Fruit fly (Drosophila melanogaster): Measurements from ENCODE around the gene AP-1gamma.

AP-1gamma gene

DNA sequence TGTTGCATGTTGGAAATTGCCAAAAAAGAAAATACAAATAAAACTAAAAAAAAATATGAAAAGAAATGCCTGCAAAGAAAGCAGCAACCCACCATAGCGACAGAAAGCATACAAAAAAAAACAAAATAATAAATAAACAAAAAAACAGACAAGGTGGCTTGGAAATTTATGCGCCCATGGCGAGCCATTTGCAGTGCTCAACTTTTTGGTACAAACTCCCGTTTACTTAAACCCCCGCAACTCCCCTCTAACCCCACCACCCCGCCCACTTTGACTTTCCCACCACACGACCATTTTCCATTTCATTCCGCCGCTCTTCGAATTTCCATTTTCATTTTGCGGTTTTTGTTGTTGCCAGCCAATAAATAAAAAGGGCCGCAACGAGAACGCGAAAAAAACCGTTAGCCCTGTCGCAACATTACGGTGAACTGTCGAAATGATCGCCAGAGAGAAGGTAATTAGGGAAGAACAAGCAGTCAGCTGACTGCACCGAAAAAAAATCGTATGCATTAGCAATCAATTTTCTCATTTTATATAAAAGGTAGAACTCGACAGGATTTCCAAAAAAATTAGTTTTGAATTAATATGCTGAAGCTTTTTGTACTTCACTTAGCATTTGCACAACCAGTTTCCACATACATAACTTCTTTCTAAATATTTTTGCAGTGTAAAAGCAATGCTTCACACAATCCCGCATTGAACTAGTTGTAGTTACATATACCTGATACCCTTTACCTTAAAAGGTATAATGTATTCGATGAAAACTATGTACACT is 28.5 kb downstream of the AP-1gamma start (continued):
- TF ChIP-seq shn (GFP tag; optimal IDR thresholded peaks at IDR 0.05) (peak; percentile 32), CG13287 (GFP tag; IDR thresholded peaks at IDR 0.05; ENCODE audit: partially characterized antibody) (no peak), cwo (GFP tag; optimal IDR thresholded peaks at IDR 0.05) (no peak), ase (GFP tag; IDR thresholded peaks at IDR 0.05) (0 out of 3 replicates have a peak, but pooled peaks have one; percentile 24), Ravus (GFP tag; IDR thresholded peaks at IDR 0.05) (no peak), CG2889 (GFP tag; IDR thresholded peaks at IDR 0.05) (no peak), ap (GFP tag; IDR thresholded peaks at IDR 0.05) (no peak), ssp (GFP tag; IDR thresholded peaks at IDR 0.05) (peak; percentile 45), CG4282 (GFP tag; optimal IDR thresholded peaks at IDR 0.05) (no peak), CG8359 (GFP tag; optimal IDR thresholded peaks at IDR 0.05; ENCODE audit: borderline replicate concordance) (no peak), twi (tag; optimal IDR thresholded peaks at IDR 0.05) (no peak), slbo (GFP tag; IDR thresholded peaks at IDR 0.05) (peak; percentile 45), btn (GFP tag; optimal IDR thresholded peaks at IDR 0.05) (peak; percentile 28), Six4 (GFP tag; optimal IDR thresholded peaks at IDR 0.05) (no peak), CG14965 (GFP tag; optimal IDR thresholded peaks at IDR 0.05; ENCODE audit: borderline replicate concordance) (no peak), CG2202 (tag; optimal IDR thresholded peaks at IDR 0.05) (no peak), ham (GFP tag; IDR thresholded peaks at IDR 0.05) (no peak), CG14667 (GFP tag; IDR thresholded peaks at IDR 0.05) (peak; percentile 30; the same call in 1 of the 2 replicates), CoRest (tag; optimal IDR thresholded peaks at IDR 0.05) (peak; percentile 60), CG34422 (GFP tag; IDR thresholded peaks at IDR 0.05) (no peak), CG9797 (GFP tag; optimal IDR thresholded peaks at IDR 0.05) (no peak), ranshi (GFP tag; IDR thresholded peaks at IDR 0.05) (no peak), Hr39 (optimal IDR thresholded peaks at IDR 0.05) (no peak), amos (GFP tag; IDR thresholded peaks at IDR 0.05; ENCODE audit: partially characterized antibody) (no peak), Bteb2 (GFP tag; optimal IDR thresholded peaks at IDR 0.05) (no peak), hb (GFP tag; IDR thresholded peaks at IDR 0.05; ENCODE audit: partially characterized antibody) (no peak), CG7271 (tag; optimal IDR thresholded peaks at IDR 0.05) (no peak), Fer2 (tag; optimal IDR thresholded peaks at IDR 0.05) (no peak), al (GFP tag; IDR thresholded peaks at IDR 0.05) (no peak), CG8089 (GFP tag; optimal IDR thresholded peaks at IDR 0.05) (peak; percentile 2), Atf3 (GFP tag; optimal IDR thresholded peaks at IDR 0.05) (peak; percentile 1), lab (GFP tag; optimal IDR thresholded peaks at IDR 0.05) (peak; percentile 45), oc (tag; optimal IDR thresholded peaks at IDR 0.05) (peak; percentile 40), CG4360 (GFP tag; IDR thresholded peaks at IDR 0.05) (no peak), usp (GFP tag; optimal IDR thresholded peaks at IDR 0.05) (no peak), fd96Cb (tag; optimal IDR thresholded peaks at IDR 0.05) (peak; percentile 35), tio (GFP tag; optimal IDR thresholded peaks at IDR 0.05) (no peak), Taf1 (GFP tag; IDR thresholded peaks at IDR 0.05) (no peak), Spps (tag; optimal IDR thresholded peaks at IDR 0.05) (no peak), CG12219 (GFP tag; optimal IDR thresholded peaks at IDR 0.05) (peak; percentile 18), Vsx1 (GFP tag; optimal IDR thresholded peaks at IDR 0.05) (no peak), slp2 (GFP tag; optimal IDR thresholded peaks at IDR 0.05) (peak; percentile 36), hbn (GFP tag; IDR thresholded peaks at IDR 0.05; ENCODE audit: partially characterized antibody) (no peak), grn (GFP tag; optimal IDR thresholded peaks at IDR 0.05) (no peak), p53 (GFP tag; optimal IDR thresholded peaks at IDR 0.05) (no peak), HmgD (GFP tag; optimal IDR thresholded peaks at IDR 0.05) (no peak), CHES-1-like (GFP tag; optimal IDR thresholded peaks at IDR 0.05) (no peak), eve (GFP tag; optimal IDR thresholded peaks at IDR 0.05) (no peak), CG11695 (GFP tag; IDR thresholded peaks at IDR 0.05) (peak; percentile 60; the same call in 1 of the 3 replicates), zen (tag; optimal IDR thresholded peaks at IDR 0.05) (peak; percentile 60)
